Worm (Caenorhabditis elegans): ENCODE results near the gene T01G1.2.

ce11 chrIV:11310624-11311023 is 43.6 kb upstream of the T01G1.2 start, which contains the start of gene znf-207:
- TF ChIP-seq ceh-36 (tag; optimal IDR thresholded peaks at IDR 0.05), result no peak
- no peak for TF ChIP-seq ama-1 (optimal IDR thresholded peaks at IDR 0.05)
- TF ChIP-seq scrt-1 (GFP tag; IDR thresholded peaks at IDR 0.05), result no peak
- TF ChIP-seq tra-4 (tag; optimal IDR thresholded peaks at IDR 0.05), result no peak
- TF ChIP-seq sea-1 (GFP tag; conservative IDR thresholded peaks at IDR 0.05), result 0 out of 2 replicates have a peak, but pooled peaks have one; percentile 51
